Fruit fly (Drosophila melanogaster) whole organism, embryonic: ENCODE results near the gene CG46459.
A peak's percentile ranks its signal among the peaks of the same experiment; 100 is the strongest.

Source experiments
- BEAF-32 ChIP-seq: fragments of 200-800 bp; sonication (Bioruptor generic); optimal IDR thresholded peaks from 3 replicates; lab custom pipeline; 2017; ENCODE audit warnings: missing biosample characterization, missing genetic modification characterization, mild to moderate bottlenecking, moderate library complexity, missing genetic modification reagents
- C15 ChIP-seq: fragments of 200-800 bp; sonication (Bioruptor generic); IDR thresholded peaks from 3 replicates; pipeline ENCODE4 v1.3.6; 2022; ENCODE audit warnings: missing biosample characterization, missing genetic modification characterization
- CG11456 ChIP-seq: fragments of 200-800 bp; sonication (Bioruptor generic); IDR thresholded peaks from 3 replicates; pipeline ENCODE4 v1.3.6; 2022; ENCODE audit warnings: missing biosample characterization, missing genetic modification characterization
- CG11695 ChIP-seq: fragments of 200-800 bp; sonication (Bioruptor generic); IDR thresholded peaks from 3 replicates; pipeline ENCODE4 v1.3.6; 2022; ENCODE audit warnings: missing biosample characterization, missing genetic modification characterization
- CG12104 ChIP-seq: fragments of 200-800 bp; sonication (Bioruptor generic); optimal IDR thresholded peaks from 3 replicates; lab custom pipeline; 2016; ENCODE audit warnings: missing biosample characterization, missing genetic modification characterization
- CG12155 ChIP-seq: fragments of 200-800 bp; sonication (Bioruptor generic); optimal IDR thresholded peaks from 3 replicates; lab custom pipeline; 2016; ENCODE audit warnings: missing biosample characterization, missing genetic modification characterization
- CG12219 ChIP-seq: fragments of 200-800 bp; sonication (Bioruptor generic); optimal IDR thresholded peaks from 3 replicates; lab custom pipeline; 2018; ENCODE audit warnings: missing biosample characterization, mild to moderate bottlenecking, missing genetic modification characterization
- CG14441 ChIP-seq: fragments of 200-800 bp; sonication (Bioruptor generic); IDR thresholded peaks from 2 replicates; pipeline ENCODE4 v1.3.6; 2022; ENCODE audit warnings: missing biosample characterization, missing genetic modification characterization
- CG15073 ChIP-seq: fragments of 200-800 bp; sonication (Bioruptor generic); optimal IDR thresholded peaks from 2 replicates; lab custom pipeline; 2016; ENCODE audit warnings: missing biosample characterization, missing genetic modification characterization
- CG17328 ChIP-seq: fragments of 200-800 bp; sonication (Bioruptor generic); IDR thresholded peaks from 2 replicates; pipeline ENCODE4 v1.3.6; 2022; ENCODE audit warnings: missing biosample characterization, missing genetic modification characterization
- CG2875 ChIP-seq: fragments of 200-800 bp; sonication (Bioruptor generic); optimal IDR thresholded peaks from 2 replicates; lab custom pipeline; 2017; ENCODE audit warnings: missing biosample characterization, mild to moderate bottlenecking, missing genetic modification characterization, missing genetic modification reagents
- CG30020 ChIP-seq: fragments of 200-800 bp; optimal IDR thresholded peaks from 2 replicates; lab custom pipeline; 2019; ENCODE audit warnings: missing biosample characterization, mild to moderate bottlenecking, missing genetic modification characterization, moderate library complexity
- CG33557 ChIP-seq: fragments of 200-800 bp; sonication (Bioruptor generic); optimal IDR thresholded peaks from 2 replicates; lab custom pipeline; 2019; ENCODE audit warnings: missing biosample characterization, mild to moderate bottlenecking, missing genetic modification characterization, moderate library complexity
- CG34376 ChIP-seq: fragments of 200-800 bp; sonication (Bioruptor generic); optimal IDR thresholded peaks from 2 replicates; lab custom pipeline; 2018; ENCODE audit warnings: missing biosample characterization, mild to moderate bottlenecking, missing genetic modification characterization
- CG4707 ChIP-seq: fragments of 200-800 bp; sonication (Bioruptor generic); optimal IDR thresholded peaks from 2 replicates; lab custom pipeline; 2018; ENCODE audit warnings: missing biosample characterization, mild to moderate bottlenecking, missing genetic modification characterization, moderate library complexity
- CG6683 ChIP-seq: fragments of 200-800 bp; sonication (Bioruptor generic); optimal IDR thresholded peaks from 2 replicates; lab custom pipeline; 2017; ENCODE audit warnings: missing biosample characterization, mild to moderate bottlenecking, missing genetic modification characterization, missing genetic modification reagents
- CG7271 ChIP-seq: fragments of 200-800 bp; sonication (Bioruptor generic); optimal IDR thresholded peaks from 2 replicates; lab custom pipeline; 2018; ENCODE audit warnings: missing biosample characterization, mild to moderate bottlenecking, missing genetic modification characterization, moderate library complexity
- CG7357 ChIP-seq: fragments of 200-800 bp; sonication (Bioruptor generic); IDR thresholded peaks from 3 replicates; pipeline ENCODE4 v1.3.6; 2022; ENCODE audit warnings: missing biosample characterization, missing genetic modification characterization
- CG8924 ChIP-seq: fragments of 200-800 bp; optimal IDR thresholded peaks from 3 replicates; lab custom pipeline; 2019; ENCODE audit warnings: missing biosample characterization, mild to moderate bottlenecking, missing genetic modification characterization, moderate library complexity
- D ChIP-seq, 2 experiments: fragments of 200-800 bp in 1 of 2; fragments of >200 bp in 1 of 2; sonication (Bioruptor generic) in 1 of 2; optimal IDR thresholded peaks; 2 replicates in 1 of 2; 3 replicates in 1 of 2; lab custom pipeline; 2017; ENCODE audit warnings: mild to moderate bottlenecking in 1 of 2, missing biosample characterization in 1 of 2, missing genetic modification characterization in 1 of 2, missing genetic modification reagents in 1 of 2
- Elba2 ChIP-seq: fragments of 200-800 bp; sonication (Bioruptor generic); optimal IDR thresholded peaks from 3 replicates; lab custom pipeline; 2016; ENCODE audit warnings: missing biosample characterization, missing genetic modification characterization
- Gug ChIP-seq: fragments of 200-800 bp; sonication (Bioruptor generic); IDR thresholded peaks from 4 replicates; pipeline ENCODE4 v1.3.6; 2022; ENCODE audit warnings: missing biosample characterization, missing genetic modification characterization
- HmgD ChIP-seq: fragments of 200-800 bp; sonication (Bioruptor generic); optimal IDR thresholded peaks from 3 replicates; lab custom pipeline; 2016; ENCODE audit warnings: missing biosample characterization, missing genetic modification characterization
- Hr39 ChIP-seq: fragments of >200 bp; optimal IDR thresholded peaks from 2 replicates; lab custom pipeline; 2017
- MESR4 ChIP-seq: fragments of 200-800 bp; sonication (Bioruptor generic); optimal IDR thresholded peaks from 2 replicates; lab custom pipeline; 2018; ENCODE audit warnings: missing biosample characterization, mild to moderate bottlenecking, missing genetic modification characterization, moderate library complexity
- Myb ChIP-seq: fragments of 200-800 bp; sonication (Bioruptor generic); optimal IDR thresholded peaks from 2 replicates; lab custom pipeline; 2016; ENCODE audit warnings: missing biosample characterization, missing genetic modification characterization
- NK7.1 ChIP-seq: fragments of 200-800 bp; sonication (Bioruptor generic); optimal IDR thresholded peaks from 3 replicates; lab custom pipeline; 2016; ENCODE audit warnings: missing biosample characterization, missing genetic modification characterization
- Nf-YA ChIP-seq: fragments of 200-800 bp; sonication (Bioruptor generic); IDR thresholded peaks from 2 replicates; pipeline ENCODE4 v1.3.6; 2022; ENCODE audit warnings: missing biosample characterization, missing genetic modification characterization
- Spps ChIP-seq: fragments of 200-800 bp; sonication (Bioruptor generic); optimal IDR thresholded peaks from 2 replicates; lab custom pipeline; 2018; ENCODE audit warnings: missing biosample characterization, mild to moderate bottlenecking, missing genetic modification characterization
- Trl ChIP-seq, 3 experiments: fragments of >200 bp in 2 of 3; fragments of 200-800 bp in 1 of 3; sonication (Bioruptor generic) in 1 of 3; optimal IDR thresholded peaks; 2 replicates in 1 of 3; 3 replicates in 2 of 3; lab custom pipeline; 2016 to 2017; ENCODE audit warnings: missing biosample characterization in 1 of 3, missing genetic modification characterization in 1 of 3
- Usf ChIP-seq: fragments of 200-800 bp; sonication (Bioruptor generic); optimal IDR thresholded peaks from 2 replicates; lab custom pipeline; 2017; ENCODE audit warnings: missing genotype, missing biosample characterization, missing genetic modification characterization
- aop ChIP-seq: fragments of 200-800 bp; sonication (Bioruptor generic); IDR thresholded peaks from 2 replicates; pipeline ENCODE4 v1.3.6; 2022; ENCODE audit warnings: missing biosample characterization, missing genetic modification characterization
- dan ChIP-seq: fragments of 200-800 bp; sonication (Bioruptor generic); IDR thresholded peaks from 2 replicates; pipeline ENCODE4 v1.3.6; 2022; ENCODE audit warnings: missing biosample characterization, missing genetic modification characterization
- danr ChIP-seq: fragments of 200-800 bp; sonication (Bioruptor generic); IDR thresholded peaks from 2 replicates; pipeline ENCODE4 v1.3.6; 2022; ENCODE audit warnings: missing biosample characterization, missing genetic modification characterization
- exex ChIP-seq: fragments of 200-800 bp; sonication (Bioruptor generic); optimal IDR thresholded peaks from 4 replicates; lab custom pipeline; 2018; ENCODE audit warnings: missing biosample characterization, mild to moderate bottlenecking, missing genetic modification characterization, moderate library complexity
- h ChIP-seq: fragments of >200 bp; optimal IDR thresholded peaks from 2 replicates; lab custom pipeline; 2017
- her ChIP-seq: fragments of 200-800 bp; sonication (Bioruptor generic); optimal IDR thresholded peaks from 2 replicates; lab custom pipeline; 2016; ENCODE audit warnings: missing biosample characterization, missing genetic modification characterization
- jing ChIP-seq: fragments of 200-800 bp; sonication (Bioruptor generic); optimal IDR thresholded peaks from 2 replicates; lab custom pipeline; 2018; ENCODE audit warnings: missing biosample characterization, mild to moderate bottlenecking, missing genetic modification characterization
- kah ChIP-seq: fragments of 200-800 bp; sonication (Bioruptor generic); optimal IDR thresholded peaks from 2 replicates; lab custom pipeline; 2018; ENCODE audit warnings: missing biosample characterization, mild to moderate bottlenecking, missing genetic modification characterization
- mirr ChIP-seq: fragments of 200-800 bp; sonication (Bioruptor generic); optimal IDR thresholded peaks from 3 replicates; lab custom pipeline; 2018; ENCODE audit warnings: missing biosample characterization, mild to moderate bottlenecking, missing genetic modification characterization
- mld ChIP-seq: fragments of 200-800 bp; sonication (Bioruptor generic); IDR thresholded peaks from 3 replicates; pipeline ENCODE4 v1.3.6; 2022; ENCODE audit warnings: missing biosample characterization, missing genetic modification characterization; ENCODE audit not compliant: partially characterized antibody
- nmo ChIP-seq: fragments of 200-800 bp; sonication (Bioruptor generic); optimal IDR thresholded peaks from 2 replicates; lab custom pipeline; 2018; ENCODE audit warnings: missing biosample characterization, mild to moderate bottlenecking, missing genetic modification characterization, moderate library complexity
- odd ChIP-seq: fragments of 200-800 bp; sonication (Bioruptor generic); optimal IDR thresholded peaks from 2 replicates; lab custom pipeline; 2017; ENCODE audit warnings: missing biosample characterization, mild to moderate bottlenecking, missing genetic modification characterization
- pb ChIP-seq: fragments of 200-800 bp; sonication (Bioruptor generic); optimal IDR thresholded peaks from 3 replicates; lab custom pipeline; 2016; ENCODE audit warnings: missing biosample characterization, missing genetic modification characterization
- peb ChIP-seq: fragments of 200-800 bp; sonication (Bioruptor generic); IDR thresholded peaks from 2 replicates; pipeline ENCODE4 v1.3.6; 2022; ENCODE audit warnings: missing biosample characterization, missing genetic modification characterization
- phol ChIP-seq: fragments of 200-800 bp; sonication (Bioruptor generic); optimal IDR thresholded peaks from 3 replicates; lab custom pipeline; 2018; ENCODE audit warnings: missing biosample characterization, mild to moderate bottlenecking, missing genetic modification characterization, moderate library complexity
- row ChIP-seq: fragments of 200-800 bp; sonication (Bioruptor generic); IDR thresholded peaks from 3 replicates; pipeline ENCODE4 v1.3.6; 2022; ENCODE audit warnings: missing biosample characterization, missing genetic modification characterization
- sisA ChIP-seq: fragments of 200-800 bp; sonication (Bioruptor generic); IDR thresholded peaks from 2 replicates; pipeline ENCODE4 v1.3.6; 2022; ENCODE audit warnings: missing biosample characterization, missing genetic modification characterization
- stwl ChIP-seq: fragments of 200-800 bp; sonication (Bioruptor generic); optimal IDR thresholded peaks from 3 replicates; lab custom pipeline; 2018; ENCODE audit warnings: missing biosample characterization, mild to moderate bottlenecking, missing genetic modification characterization, moderate library complexity
- tll ChIP-seq, 2 experiments: fragments of 200-800 bp in 1 of 2; fragments of >200 bp in 1 of 2; sonication (Bioruptor generic) in 1 of 2; optimal IDR thresholded peaks; 2 replicates each; lab custom pipeline; 2017 to 2019; ENCODE audit warnings: missing biosample characterization in 2 of 2, missing genetic modification characterization in 2 of 2, mild to moderate bottlenecking in 1 of 2, moderate library complexity in 1 of 2
- wor ChIP-seq: fragments of 200-800 bp; sonication (Bioruptor generic); IDR thresholded peaks from 2 replicates; pipeline ENCODE4 v1.3.6; 2022; ENCODE audit warnings: missing biosample characterization, missing genetic modification characterization
- zen ChIP-seq: fragments of 200-800 bp; sonication (Bioruptor generic); optimal IDR thresholded peaks from 3 replicates; lab custom pipeline; 2018; ENCODE audit warnings: missing biosample characterization, mild to moderate bottlenecking, missing genetic modification characterization, moderate library complexity

The CG46459 gene

DNA sequence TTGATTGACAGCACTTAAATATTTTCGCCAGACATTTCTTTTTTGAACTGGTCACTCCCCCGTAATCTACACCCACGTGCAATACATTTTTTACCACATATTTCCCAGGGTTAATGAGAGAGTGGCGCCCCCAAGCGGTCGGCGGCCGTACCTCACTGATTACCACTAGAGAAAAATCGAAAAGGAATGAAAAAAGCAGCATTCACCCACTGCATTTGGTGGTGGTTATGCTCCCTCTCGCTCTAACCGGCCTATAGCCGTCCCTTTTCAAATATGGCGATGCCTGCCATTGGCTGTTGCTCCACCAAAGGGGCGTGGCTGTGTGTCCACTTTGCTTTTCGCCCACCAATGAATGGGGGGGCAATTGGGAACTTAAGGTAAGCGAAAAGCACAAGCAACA, 31.5 kb upstream of the CG46459 start (continued):
- no peak for TF ChIP-seq wor (GFP tag; lab: Robert Waterston, UW)
- TF ChIP-seq CG34376: peak; percentile 41
- peak; percentile 61 for TF ChIP-seq stwl (tag; lab: Kevin White, UChicago)
- peak; percentile 67; the same call in 2 of the 3 replicates for TF ChIP-seq CG11456 (GFP tag; lab: Robert Waterston, UW)
- 0 out of 2 replicates have a peak, but pooled peaks have one; percentile 14 for TF ChIP-seq peb (GFP tag; lab: Robert Waterston, UW)
- no peak for TF ChIP-seq Hr39 (lab: Kevin White, UChicago)
- TF ChIP-seq nmo (GFP tag; lab: Kevin White, UChicago): peak; percentile 29
- peak; percentile 71 for TF ChIP-seq h (lab: Kevin White, UChicago)
- peak; percentile 75 for TF ChIP-seq CG2875 (GFP tag; lab: Kevin White, UChicago)
- TF ChIP-seq CG12104 (GFP tag; lab: Kevin White, UChicago): no peak
- no peak for TF ChIP-seq CG7271 (tag; lab: Kevin White, UChicago)
- no peak for TF ChIP-seq CG7357 (GFP tag; lab: Robert Waterston, UW)
- TF ChIP-seq CG12155 (GFP tag; lab: Kevin White, UChicago): no peak
- TF ChIP-seq row (GFP tag; lab: Robert Waterston, UW): peak; percentile 22; the same call in 1 of the 3 replicates
- TF ChIP-seq NK7.1: peak; percentile 23
- TF ChIP-seq Usf (GFP tag; lab: Kevin White, UChicago): no peak
- TF ChIP-seq exex: no peak
- no peak for TF ChIP-seq CG6683 (GFP tag; lab: Kevin White, UChicago)
- no peak for TF ChIP-seq BEAF-32 (GFP tag; lab: Kevin White, UChicago)
- TF ChIP-seq HmgD (GFP tag; lab: Kevin White, UChicago): peak; percentile 37
- TF ChIP-seq mirr: peak; percentile 64
- TF ChIP-seq her (GFP tag; lab: Kevin White, UChicago): peak; percentile 17
- no peak for TF ChIP-seq danr
- peak; percentile 69 for TF ChIP-seq pb (GFP tag; lab: Kevin White, UChicago)
- TF ChIP-seq odd: peak; percentile 74
- peak; percentile 65 for TF ChIP-seq CG33557 (GFP tag; lab: Kevin White, UChicago)
- TF ChIP-seq dan (GFP tag; lab: Robert Waterston, UW): no peak
- TF ChIP-seq mld (GFP tag; lab: Robert Waterston, UW): no peak
- peak; percentile 61 for TF ChIP-seq kah
- no peak for TF ChIP-seq Trl (optimal IDR thresholded peaks at IDR 0.05; lab: Kevin White, UChicago)
- peak; percentile 44 for TF ChIP-seq Trl (GFP tag; optimal IDR thresholded peaks at IDR 0.05; lab: Kevin White, UChicago)
- TF ChIP-seq jing: peak; percentile 81
- peak; percentile 38 for TF ChIP-seq CG8924 (tag; lab: Kevin White, UChicago)

- TF ChIP-seq CG17328 (no peak), zen (peak; percentile 49), D (optimal IDR thresholded peaks at IDR 0.05; lab: Kevin White, UChicago) (peak; percentile 74), D (GFP tag; optimal IDR thresholded peaks at IDR 0.05; lab: Kevin White, UChicago) (no peak), phol (tag; lab: Kevin White, UChicago) (no peak), Elba2 (GFP tag; lab: Kevin White, UChicago) (no peak), CG30020 (tag; lab: Kevin White, UChicago) (no peak), tll (GFP tag; optimal IDR thresholded peaks at IDR 0.05; lab: Kevin White, UChicago) (peak in 1 of 2 experiments; percentile 99), sisA (GFP tag; lab: Robert Waterston, UW) (no peak), aop (GFP tag; lab: Robert Waterston, UW) (no peak), C15 (no peak), CG4707 (no peak), CG11695 (no peak), CG14441 (GFP tag; lab: Robert Waterston, UW) (no peak), CG15073 (GFP tag; lab: Kevin White, UChicago) (no peak), MESR4 (GFP tag; lab: Kevin White, UChicago) (no peak), Myb (GFP tag; lab: Kevin White, UChicago) (no peak), Nf-YA (no peak), Spps (tag; lab: Kevin White, UChicago) (no peak), Gug (GFP tag; lab: Robert Waterston, UW) (no peak), CG12219 (no peak)
Observed at dm6 chr3R:10667964-10668363, 28.5 kb upstream of the CG46459 start.
